Fruit fly (Drosophila melanogaster) whole organism, wandering third instar larva: ENCODE results near the gene rump.

ENCODE experiments used
- Abd-B ChIP-seq: fragments of >200 bp; optimal IDR thresholded peaks from 2 replicates; lab custom pipeline; 2017; ENCODE audit warnings: missing biosample characterization, missing genetic modification characterization
- CG32264 ChIP-seq: fragments of 200-800 bp; sonication (Bioruptor generic); optimal IDR thresholded peaks from 2 replicates; lab custom pipeline; 2016; ENCODE audit warnings: missing biosample characterization, missing genetic modification characterization
- CG9705 ChIP-seq: fragments of 200-800 bp; sonication (Bioruptor generic); optimal IDR thresholded peaks from 2 replicates; lab custom pipeline; 2018; ENCODE audit warnings: missing biosample characterization, mild to moderate bottlenecking, missing genetic modification characterization
- CrebA ChIP-seq: fragments of 200-800 bp; sonication (Bioruptor generic); optimal IDR thresholded peaks from 2 replicates; lab custom pipeline; 2016; ENCODE audit warnings: missing biosample characterization, mild to moderate bottlenecking, missing genetic modification characterization, borderline replicate concordance
- Dfd ChIP-seq: fragments of >200 bp; optimal IDR thresholded peaks from 2 replicates; lab custom pipeline; 2017; ENCODE audit warnings: missing biosample characterization, missing genetic modification characterization
- Dif ChIP-seq: fragments of 200-275, 200-300 bp; sonication (Bioruptor generic); optimal IDR thresholded peaks from 2 replicates; lab custom pipeline; 2018; ENCODE audit warnings: missing biosample characterization, missing genetic modification characterization; ENCODE audit not compliant: partially characterized antibody
- GATAd ChIP-seq: sonication (Bioruptor generic); optimal IDR thresholded peaks from 2 replicates; lab custom pipeline; 2016; ENCODE audit warnings: missing biosample characterization, missing genetic modification characterization
- HLH106 ChIP-seq: fragments of 200-800 bp; optimal IDR thresholded peaks from 3 replicates; lab custom pipeline; 2019; ENCODE audit warnings: missing biosample characterization, mild to moderate bottlenecking, missing genetic modification characterization, moderate library complexity
- Hnf4 ChIP-seq: fragments of 200-800 bp; sonication (Bioruptor generic); optimal IDR thresholded peaks from 2 replicates; lab custom pipeline; 2016; ENCODE audit warnings: missing biosample characterization, mild to moderate bottlenecking, missing genetic modification characterization
- Hr78 ChIP-seq: fragments of >200 bp; optimal IDR thresholded peaks from 2 replicates; lab custom pipeline; 2017; ENCODE audit warnings: missing biosample characterization, missing genetic modification characterization
- Hr83 ChIP-seq: fragments of 200-300 bp; sonication (Bioruptor generic); optimal IDR thresholded peaks from 2 replicates; lab custom pipeline; 2016; ENCODE audit warnings: missing biosample characterization, mild to moderate bottlenecking, missing genetic modification characterization, moderate library complexity; ENCODE audit not compliant: poor library complexity, severe bottlenecking
- Jra ChIP-seq: sonication (Bioruptor generic); optimal IDR thresholded peaks from 2 replicates; lab custom pipeline; 2016; ENCODE audit warnings: missing biosample characterization, missing genetic modification characterization
- Mio ChIP-seq: sonication (Bioruptor generic); optimal IDR thresholded peaks from 2 replicates; lab custom pipeline; 2016; ENCODE audit warnings: missing biosample characterization, missing genetic modification characterization
- Myc ChIP-seq: fragments of >200 bp; optimal IDR thresholded peaks from 2 replicates; lab custom pipeline; 2017
- N ChIP-seq: fragments of >200 bp; optimal IDR thresholded peaks from 2 replicates; lab custom pipeline; 2018; ENCODE audit warnings: missing biosample characterization, missing external identifiers, missing genetic modification characterization
- Rel ChIP-seq, 2 experiments: fragments of 200-800 bp; sonication (Bioruptor generic) in 1 of 2; optimal IDR thresholded peaks; 2 replicates in 1 of 2; 3 replicates in 1 of 2; lab custom pipeline; 2016 to 2019; ENCODE audit warnings: mild to moderate bottlenecking in 2 of 2, missing biosample characterization in 2 of 2, missing genetic modification characterization in 2 of 2, moderate library complexity in 1 of 2
- Sp1 ChIP-seq: fragments of 200-800 bp; sonication (Bioruptor generic); optimal IDR thresholded peaks from 3 replicates; lab custom pipeline; 2019; ENCODE audit warnings: missing biosample characterization, mild to moderate bottlenecking, missing genetic modification characterization, moderate library complexity
- Vsx2 ChIP-seq: fragments of 200-300, 225-300 bp; sonication (Bioruptor generic); optimal IDR thresholded peaks from 2 replicates; lab custom pipeline; 2018; ENCODE audit warnings: missing biosample characterization, missing genetic modification characterization; ENCODE audit not compliant: partially characterized antibody
- br ChIP-seq: fragments of 200-800 bp; sonication (Bioruptor generic); optimal IDR thresholded peaks from 2 replicates; lab custom pipeline; 2016; ENCODE audit warnings: missing biosample characterization, missing genetic modification characterization
- brk ChIP-seq: fragments of 200-800 bp; sonication (Bioruptor generic); optimal IDR thresholded peaks from 2 replicates; lab custom pipeline; 2016; ENCODE audit warnings: missing biosample characterization, mild to moderate bottlenecking, missing genetic modification characterization
- dl ChIP-seq, 2 experiments: fragments of 175-275, 200-275 bp in 1 of 2; fragments of 200-275 bp in 1 of 2; sonication (Bioruptor generic); optimal IDR thresholded peaks; lab custom pipeline; 2018; ENCODE audit warnings: mild to moderate bottlenecking in 2 of 2, missing biosample characterization in 2 of 2, missing genetic modification characterization in 2 of 2, moderate library complexity in 2 of 2; ENCODE audit not compliant: partially characterized antibody in 2 of 2, insufficient read depth in 1 of 2
- dmrt93B ChIP-seq: fragments of 200-800 bp; sonication (Bioruptor generic); optimal IDR thresholded peaks from 2 replicates; lab custom pipeline; 2018; ENCODE audit warnings: missing biosample characterization, mild to moderate bottlenecking, missing genetic modification characterization
- dsf ChIP-seq: sonication (Bioruptor generic); optimal IDR thresholded peaks from 2 replicates; lab custom pipeline; 2016; ENCODE audit warnings: missing biosample characterization, missing genetic modification characterization, borderline replicate concordance
- ey ChIP-seq: fragments of 200-800 bp; sonication (Bioruptor generic); optimal IDR thresholded peaks from 2 replicates; lab custom pipeline; 2016; ENCODE audit warnings: missing biosample characterization, missing genetic modification characterization
- foxo ChIP-seq, 2 experiments: fragments of 200-800 bp; sonication (Bioruptor generic); optimal IDR thresholded peaks; 2 replicates in 1 of 2; 3 replicates in 1 of 2; lab custom pipeline; 2016 to 2017; ENCODE audit warnings: missing biosample characterization in 2 of 2, missing genetic modification characterization in 2 of 2
- fru ChIP-seq: fragments of 200-800 bp; sonication (Bioruptor generic); optimal IDR thresholded peaks from 3 replicates; lab custom pipeline; 2016; ENCODE audit warnings: missing biosample characterization, mild to moderate bottlenecking, missing genetic modification characterization
- h ChIP-seq: fragments of 200-800 bp; sonication (Bioruptor generic); optimal IDR thresholded peaks from 3 replicates; lab custom pipeline; 2016; ENCODE audit warnings: missing biosample characterization, mild to moderate bottlenecking, missing genetic modification characterization
- jim ChIP-seq: fragments of 175-275, 200-325 bp; sonication (Bioruptor generic); optimal IDR thresholded peaks from 2 replicates; lab custom pipeline; 2016; ENCODE audit warnings: missing biosample characterization, mild to moderate bottlenecking, missing genetic modification characterization
- lola ChIP-seq: fragments of >200 bp; optimal IDR thresholded peaks from 2 replicates; lab custom pipeline; 2017; ENCODE audit warnings: missing biosample characterization, missing genetic modification characterization
- pan ChIP-seq: fragments of >200 bp; optimal IDR thresholded peaks from 2 replicates; lab custom pipeline; 2017
- psq ChIP-seq: fragments of 200-800 bp; sonication (Bioruptor generic); optimal IDR thresholded peaks from 3 replicates; lab custom pipeline; 2017; ENCODE audit warnings: missing biosample characterization, mild to moderate bottlenecking, missing genetic modification characterization, moderate library complexity
- sage ChIP-seq: fragments of 200-800 bp; sonication (Bioruptor generic); optimal IDR thresholded peaks from 2 replicates; lab custom pipeline; 2016; ENCODE audit warnings: missing biosample characterization, mild to moderate bottlenecking, missing genetic modification characterization
- tai ChIP-seq: sonication (Bioruptor generic); optimal IDR thresholded peaks from 2 replicates; lab custom pipeline; 2016; ENCODE audit warnings: missing biosample characterization, missing genetic modification characterization
- usp ChIP-seq: fragments of >200 bp; optimal IDR thresholded peaks from 2 replicates; lab custom pipeline; 2017; ENCODE audit warnings: missing biosample characterization, missing genetic modification characterization

The rump gene

DNA sequence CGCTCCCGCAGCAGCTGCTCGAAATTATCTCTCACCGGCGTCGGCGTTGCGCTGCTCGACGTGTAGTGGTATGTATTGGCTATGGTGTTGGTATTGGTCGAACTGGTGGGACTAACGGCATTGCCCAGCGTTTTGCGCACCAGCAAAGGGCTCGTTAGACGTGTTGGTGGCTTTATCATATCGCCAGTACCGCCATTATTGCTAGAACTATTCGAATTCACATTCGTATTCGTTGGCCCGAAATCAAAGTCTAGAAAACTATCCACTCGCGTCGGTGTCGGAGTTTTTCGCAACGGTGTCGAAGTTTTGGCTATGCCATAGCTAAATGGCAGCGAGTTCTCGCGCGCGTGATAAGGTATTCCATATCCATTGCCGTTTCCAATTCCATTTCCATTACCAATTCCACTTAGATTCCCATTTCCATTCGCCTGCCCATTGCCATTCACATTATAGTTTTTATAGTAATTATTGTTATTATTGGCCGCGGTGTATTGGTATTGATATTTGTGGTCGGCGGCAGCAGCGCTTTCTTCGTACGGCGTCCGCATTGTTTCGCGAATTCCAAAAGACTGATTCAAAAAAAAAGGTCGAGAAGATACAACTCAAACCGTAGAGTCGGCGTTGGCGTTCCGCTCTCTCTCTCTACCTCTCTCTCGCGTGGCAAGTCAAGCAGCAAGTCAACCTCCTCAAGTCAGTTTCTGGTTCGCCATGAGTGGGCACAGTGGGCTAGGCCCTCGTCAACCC, 22.5 kb upstream of the rump start, which contains the start of gene by:
by (minus strand) TSS at position 575 of the 744 bp plus-strand sequence.
- peak; percentile 82 for TF ChIP-seq Dif (GFP tag; lab: Kevin White, UChicago)
- no peak for TF ChIP-seq CG32264 (GFP tag; lab: Kevin White, UChicago)
- TF ChIP-seq jim: peak; percentile 84
- no peak for TF ChIP-seq Dfd (GFP tag; lab: Kevin White, UChicago)
- peak; percentile 37 for TF ChIP-seq Vsx2 (GFP tag; lab: Kevin White, UChicago)
- TF ChIP-seq dl (GFP tag; optimal IDR thresholded peaks at IDR 0.05; lab: Kevin White, UChicago; ENCODE audit: insufficient read depth in 1 of 2, partially characterized antibody in 2 of 2): peak; percentile 74 to 83
- peak; percentile 15 for TF ChIP-seq Hr83

DNA sequence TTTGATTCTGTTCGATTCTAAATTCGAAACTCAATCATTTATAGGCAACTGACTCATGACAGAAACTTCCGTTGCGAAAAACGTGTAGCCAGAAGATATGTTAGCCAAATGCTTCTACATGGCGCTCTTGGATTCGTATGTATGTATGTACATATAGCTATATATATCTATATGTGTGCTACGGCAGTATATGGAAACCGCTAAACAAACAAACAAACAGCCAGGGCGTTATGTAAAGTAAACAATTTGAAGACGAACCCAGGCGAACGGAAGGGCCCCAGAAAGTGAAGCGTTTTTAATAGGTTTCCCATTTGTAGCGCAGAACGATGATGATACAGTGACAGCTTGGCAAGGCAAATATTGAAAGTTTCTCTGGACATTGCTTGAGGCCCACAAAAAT, 19.8 kb upstream of the rump start:
- TF ChIP-seq Hr83 (no peak), pan (no peak), GATAd (GFP tag; lab: Kevin White, UChicago) (no peak), tai (no peak), lola (GFP tag; lab: Kevin White, UChicago) (no peak), fru (GFP tag; lab: Kevin White, UChicago) (no peak), dmrt93B (GFP tag; lab: Kevin White, UChicago) (no peak), usp (GFP tag; lab: Kevin White, UChicago) (no peak), h (no peak), dl (GFP tag; optimal IDR thresholded peaks at IDR 0.05; lab: Kevin White, UChicago; ENCODE audit: insufficient read depth in 1 of 2, partially characterized antibody in 2 of 2) (no peak), Sp1 (GFP tag; lab: Kevin White, UChicago) (no peak), Abd-B (GFP tag; lab: Kevin White, UChicago) (no peak), jim (no peak), CrebA (GFP tag; lab: Kevin White, UChicago) (no peak), CG32264 (GFP tag; lab: Kevin White, UChicago) (no peak), br (no peak), Dif (GFP tag; lab: Kevin White, UChicago) (no peak)
- TF ChIP-seq, all 38 proteins: peak for 0

DNA sequence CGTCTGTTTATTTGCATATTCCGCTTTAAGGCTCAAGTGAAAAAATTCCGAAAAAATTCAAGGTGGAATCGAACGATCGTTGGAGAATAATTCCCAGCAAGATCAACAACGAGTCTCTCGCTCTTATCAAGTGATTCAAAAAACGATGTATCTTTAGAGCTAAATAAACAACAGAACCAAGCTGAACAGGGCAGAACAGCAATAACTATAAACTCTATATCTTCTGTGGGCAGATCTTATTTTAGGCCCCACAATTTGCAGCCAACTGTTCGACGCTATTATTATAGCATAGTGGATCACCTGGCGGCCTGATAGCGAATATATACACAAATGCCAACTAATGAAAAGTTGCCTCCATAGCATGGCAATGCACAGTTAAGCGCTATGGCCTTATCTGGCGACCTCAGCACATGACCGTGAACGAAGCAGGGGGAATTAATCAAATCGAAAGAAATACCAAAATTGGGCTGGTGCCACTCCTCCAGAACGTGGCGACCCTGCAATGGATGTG, 19.3 kb upstream of the rump start:
- TF ChIP-seq Rel (GFP tag; optimal IDR thresholded peaks at IDR 0.05; lab: Kevin White, UChicago) (no peak), Rel (tag; optimal IDR thresholded peaks at IDR 0.05; lab: Kevin White, UChicago) (peak; percentile 69), pan (no peak), CG32264 (GFP tag; lab: Kevin White, UChicago) (no peak)

DNA sequence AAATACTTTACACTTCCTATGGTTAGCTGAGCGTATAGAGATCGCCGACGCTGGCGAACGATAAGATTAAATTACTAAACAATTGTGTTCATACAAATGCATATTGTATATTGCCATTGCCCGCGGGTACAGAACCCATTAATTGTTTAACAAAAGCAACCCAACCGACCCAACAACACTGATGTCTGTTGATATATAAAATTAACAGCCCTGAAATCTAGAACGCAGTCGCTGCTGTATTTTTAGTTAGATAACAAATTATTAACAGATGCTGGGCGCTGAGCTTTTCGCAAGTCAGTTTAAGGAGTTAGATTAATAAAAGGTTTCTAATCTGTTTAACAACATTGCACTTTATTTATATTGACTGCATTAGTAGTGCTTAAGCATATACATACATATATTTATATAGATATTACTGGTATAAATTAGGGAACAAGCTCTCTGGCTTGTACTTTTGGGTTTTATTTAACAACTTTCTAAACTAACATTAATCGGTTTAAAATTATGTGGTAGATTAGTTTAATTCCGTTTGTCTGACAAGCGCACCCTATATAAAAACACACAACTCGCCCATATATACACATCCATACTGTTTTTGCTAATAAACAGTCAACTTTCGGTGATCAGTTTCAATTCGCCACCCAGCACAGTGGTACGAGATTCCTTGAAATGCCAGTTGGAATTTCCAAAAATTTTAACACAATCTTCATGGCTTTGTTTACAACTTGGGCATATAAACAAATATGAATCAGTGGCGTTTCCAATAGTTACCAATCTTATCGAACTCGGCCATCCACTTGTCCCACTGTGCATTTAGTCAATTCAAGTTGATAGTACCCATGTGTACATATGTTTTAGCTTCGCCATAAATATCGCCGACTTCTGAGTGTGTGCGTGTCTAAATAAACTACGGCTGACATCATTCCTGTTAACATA, 18.1 kb upstream of the rump start:
- TF ChIP-seq foxo (GFP tag; optimal IDR thresholded peaks at IDR 0.05; lab: Kevin White, UChicago) (peak; percentile 95), h (peak; percentile 99), Hr78 (GFP tag; lab: Kevin White, UChicago) (no peak), fru (GFP tag; lab: Kevin White, UChicago) (peak; percentile 97), N (no peak), psq (GFP tag; lab: Kevin White, UChicago) (peak; percentile 86), Vsx2 (GFP tag; lab: Kevin White, UChicago) (no peak), Rel (GFP tag; optimal IDR thresholded peaks at IDR 0.05; lab: Kevin White, UChicago) (peak; percentile 95), Rel (tag; optimal IDR thresholded peaks at IDR 0.05; lab: Kevin White, UChicago) (peak; percentile 60), Sp1 (GFP tag; lab: Kevin White, UChicago) (peak; percentile 87), dmrt93B (GFP tag; lab: Kevin White, UChicago) (peak; percentile 81), Dfd (GFP tag; lab: Kevin White, UChicago) (no peak), br (peak; percentile 96), Jra (peak; percentile 88), CG9705 (GFP tag; lab: Kevin White, UChicago) (peak; percentile 68), jim (peak; percentile 10), dsf (peak; percentile 34), GATAd (GFP tag; lab: Kevin White, UChicago) (peak; percentile 77), Myc (lab: Kevin White, UChicago) (no peak), ey (peak; percentile 94), Mio (peak; percentile 65), Hr83 (peak; percentile 96), pan (no peak), HLH106 (peak; percentile 90), Hnf4 (GFP tag; lab: Kevin White, UChicago) (peak; percentile 94), CrebA (GFP tag; lab: Kevin White, UChicago) (no peak), sage (GFP tag; lab: Kevin White, UChicago) (peak; percentile 92), CG32264 (GFP tag; lab: Kevin White, UChicago) (peak; percentile 97), Dif (GFP tag; lab: Kevin White, UChicago) (no peak), brk (GFP tag; lab: Kevin White, UChicago) (peak; percentile 87), usp (GFP tag; lab: Kevin White, UChicago) (no peak), lola (GFP tag; lab: Kevin White, UChicago) (no peak), Abd-B (GFP tag; lab: Kevin White, UChicago) (no peak), dl (GFP tag; optimal IDR thresholded peaks at IDR 0.05; lab: Kevin White, UChicago; ENCODE audit: insufficient read depth in 1 of 2, partially characterized antibody in 2 of 2) (no peak)
